Fruit fly (Drosophila melanogaster) whole organism, embryonic: Measurements from ENCODE around the gene Ccz1.

Source experiments
- BEAF-32 ChIP-seq: fragments of 200-800 bp; sonication (Bioruptor generic); optimal IDR thresholded peaks from 3 replicates; lab custom pipeline; 2017; ENCODE audit warnings: missing biosample characterization, missing genetic modification characterization, mild to moderate bottlenecking, moderate library complexity, missing genetic modification reagents
- CG10274 ChIP-seq: fragments of 200-800 bp; sonication (Bioruptor generic); optimal IDR thresholded peaks from 3 replicates; lab custom pipeline; 2017; ENCODE audit warnings: missing biosample characterization, mild to moderate bottlenecking, missing genetic modification characterization
- CG10565 ChIP-seq: fragments of 200-800 bp; sonication (Bioruptor generic); optimal IDR thresholded peaks from 3 replicates; lab custom pipeline; 2016; ENCODE audit warnings: missing biosample characterization, mild to moderate bottlenecking, missing genetic modification characterization
- CG11456 ChIP-seq: fragments of 200-800 bp; sonication (Bioruptor generic); IDR thresholded peaks from 3 replicates; pipeline ENCODE4 v1.3.6; 2022; ENCODE audit warnings: missing biosample characterization, missing genetic modification characterization
- CG11696 ChIP-seq: fragments of 200-800 bp; sonication (Bioruptor generic); IDR thresholded peaks from 2 replicates; pipeline ENCODE4 v1.3.6; 2022; ENCODE audit warnings: missing biosample characterization, missing genetic modification characterization
- CG12155 ChIP-seq: fragments of 200-800 bp; sonication (Bioruptor generic); optimal IDR thresholded peaks from 3 replicates; lab custom pipeline; 2016; ENCODE audit warnings: missing biosample characterization, missing genetic modification characterization
- CG13287 ChIP-seq: fragments of 200-800 bp; sonication (Bioruptor generic); IDR thresholded peaks from 2 replicates; pipeline ENCODE4 v1.3.6; 2022; ENCODE audit warnings: missing biosample characterization, missing genetic modification characterization; ENCODE audit not compliant: partially characterized antibody
- CG13894 ChIP-seq: fragments of 200-800 bp; sonication (Bioruptor generic); optimal IDR thresholded peaks from 3 replicates; lab custom pipeline; 2018; ENCODE audit warnings: missing biosample characterization, mild to moderate bottlenecking, missing genetic modification characterization, moderate library complexity
- CG14050 ChIP-seq: fragments of 200-800 bp; sonication (Bioruptor generic); IDR thresholded peaks from 3 replicates; pipeline ENCODE4 v1.3.6; 2022; ENCODE audit warnings: missing biosample characterization, missing genetic modification characterization
- CG1529 ChIP-seq: fragments of 200-800 bp; sonication (Bioruptor generic); optimal IDR thresholded peaks from 3 replicates; lab custom pipeline; 2018; ENCODE audit warnings: missing biosample characterization, missing genetic modification characterization
- CG15514 ChIP-seq: fragments of 200-800 bp; sonication (Bioruptor generic); optimal IDR thresholded peaks from 3 replicates; lab custom pipeline; 2017; ENCODE audit warnings: missing biosample characterization, missing genetic modification characterization, mild to moderate bottlenecking, moderate library complexity, missing genetic modification reagents
- CG16863 ChIP-seq: fragments of 200-800 bp; sonication (Bioruptor generic); optimal IDR thresholded peaks from 3 replicates; lab custom pipeline; 2016; ENCODE audit warnings: missing biosample characterization, missing genetic modification characterization
- CG2199 ChIP-seq: fragments of 200-800 bp; sonication (Bioruptor generic); IDR thresholded peaks from 3 replicates; pipeline ENCODE4 v1.3.6; 2022; ENCODE audit warnings: missing biosample characterization, missing genetic modification characterization
- CG2202 ChIP-seq: fragments of 200-800 bp; sonication (Bioruptor generic); optimal IDR thresholded peaks from 2 replicates; lab custom pipeline; 2018; ENCODE audit warnings: missing biosample characterization, mild to moderate bottlenecking, missing genetic modification characterization
- CG3065 ChIP-seq: fragments of 200-800 bp; sonication (Bioruptor generic); optimal IDR thresholded peaks from 2 replicates; lab custom pipeline; 2016; ENCODE audit warnings: missing biosample characterization, missing genetic modification characterization
- CG32772 ChIP-seq: fragments of 200-800 bp; sonication (Bioruptor generic); IDR thresholded peaks from 2 replicates; pipeline ENCODE4 v1.3.6; 2022; ENCODE audit warnings: missing biosample characterization, missing genetic modification characterization
- CG34376 ChIP-seq: fragments of 200-800 bp; sonication (Bioruptor generic); optimal IDR thresholded peaks from 2 replicates; lab custom pipeline; 2018; ENCODE audit warnings: missing biosample characterization, mild to moderate bottlenecking, missing genetic modification characterization
- CG6254 ChIP-seq: fragments of 200-800 bp; sonication (Bioruptor generic); optimal IDR thresholded peaks from 3 replicates; lab custom pipeline; 2017; ENCODE audit warnings: mild to moderate bottlenecking, missing biosample characterization, missing genetic modification reagents, missing genetic modification characterization
- CG6765 ChIP-seq: fragments of 200-800 bp; sonication (Bioruptor generic); optimal IDR thresholded peaks from 3 replicates; lab custom pipeline; 2017; ENCODE audit warnings: missing biosample characterization, mild to moderate bottlenecking, missing genetic modification characterization
- CG6854 ChIP-seq: fragments of 200-800 bp; sonication (Bioruptor generic); optimal IDR thresholded peaks from 3 replicates; lab custom pipeline; 2017; ENCODE audit warnings: missing biosample characterization, mild to moderate bottlenecking, missing genetic modification characterization
- CG8944 ChIP-seq: fragments of 200-800 bp; sonication (Bioruptor generic); optimal IDR thresholded peaks from 3 replicates; lab custom pipeline; 2016; ENCODE audit warnings: missing biosample characterization, missing genetic modification characterization
- D ChIP-seq, 2 experiments: fragments of 200-800 bp in 1 of 2; fragments of >200 bp in 1 of 2; sonication (Bioruptor generic) in 1 of 2; optimal IDR thresholded peaks; 2 replicates in 1 of 2; 3 replicates in 1 of 2; lab custom pipeline; 2017; ENCODE audit warnings: mild to moderate bottlenecking in 1 of 2, missing biosample characterization in 1 of 2, missing genetic modification characterization in 1 of 2, missing genetic modification reagents in 1 of 2
- Dip2 ChIP-seq: fragments of 200-800 bp; sonication (Bioruptor generic); IDR thresholded peaks from 2 replicates; pipeline ENCODE4 v1.3.6; 2022; ENCODE audit warnings: missing biosample characterization, missing genetic modification characterization
- Dref ChIP-seq: fragments of 200-800 bp; sonication (Bioruptor generic); IDR thresholded peaks from 2 replicates; pipeline ENCODE4 v1.3.6; 2022; ENCODE audit warnings: missing biosample characterization, missing genetic modification characterization
- HmgD ChIP-seq: fragments of 200-800 bp; sonication (Bioruptor generic); optimal IDR thresholded peaks from 3 replicates; lab custom pipeline; 2016; ENCODE audit warnings: missing biosample characterization, missing genetic modification characterization
- Hmr ChIP-seq: fragments of 200-800 bp; sonication (Bioruptor generic); optimal IDR thresholded peaks from 3 replicates; lab custom pipeline; 2017; ENCODE audit warnings: mild to moderate bottlenecking, missing biosample characterization, missing genetic modification reagents, missing genetic modification characterization
- Lim3 ChIP-seq: fragments of 200-800 bp; sonication (Bioruptor generic); IDR thresholded peaks from 2 replicates; pipeline ENCODE4 v1.3.6; 2022; ENCODE audit warnings: missing biosample characterization, missing genetic modification characterization
- NK7.1 ChIP-seq: fragments of 200-800 bp; sonication (Bioruptor generic); optimal IDR thresholded peaks from 3 replicates; lab custom pipeline; 2016; ENCODE audit warnings: missing biosample characterization, missing genetic modification characterization
- Neu2 ChIP-seq: fragments of 200-800 bp; sonication (Bioruptor generic); optimal IDR thresholded peaks from 3 replicates; lab custom pipeline; 2016; ENCODE audit warnings: missing biosample characterization, missing genetic modification characterization, borderline replicate concordance
- NfI ChIP-seq: fragments of 200-800 bp; sonication (Bioruptor generic); optimal IDR thresholded peaks from 3 replicates; lab custom pipeline; 2018; ENCODE audit warnings: missing biosample characterization, mild to moderate bottlenecking, missing genetic modification characterization, moderate library complexity
- Rx ChIP-seq: fragments of 200-800 bp; sonication (Bioruptor generic); IDR thresholded peaks from 2 replicates; pipeline ENCODE4 v1.3.6; 2022; ENCODE audit warnings: missing biosample characterization, missing genetic modification characterization
- Usf ChIP-seq: fragments of 200-800 bp; sonication (Bioruptor generic); optimal IDR thresholded peaks from 2 replicates; lab custom pipeline; 2017; ENCODE audit warnings: missing genotype, missing biosample characterization, missing genetic modification characterization
- YL-1 ChIP-seq: fragments of 200-800 bp; sonication (Bioruptor generic); optimal IDR thresholded peaks from 3 replicates; lab custom pipeline; 2017; ENCODE audit warnings: missing biosample characterization, mild to moderate bottlenecking, missing genetic modification characterization
- cato ChIP-seq: fragments of 200-800 bp; sonication (Bioruptor generic); optimal IDR thresholded peaks from 2 replicates; lab custom pipeline; 2016; ENCODE audit warnings: missing biosample characterization, missing genetic modification characterization, borderline replicate concordance
- chm ChIP-seq: fragments of 200-800 bp; sonication (Bioruptor generic); IDR thresholded peaks from 2 replicates; pipeline ENCODE4 v1.3.6; 2022; ENCODE audit warnings: missing biosample characterization, missing genetic modification characterization
- dati ChIP-seq: fragments of 200-800 bp; sonication (Bioruptor generic); IDR thresholded peaks from 2 replicates; pipeline ENCODE4 v1.3.6; 2022; ENCODE audit warnings: missing biosample characterization, missing genetic modification characterization
- fd3F ChIP-seq: fragments of 200-800 bp; sonication (Bioruptor generic); optimal IDR thresholded peaks from 2 replicates; lab custom pipeline; 2018; ENCODE audit warnings: missing biosample characterization, mild to moderate bottlenecking, missing genetic modification characterization, moderate library complexity
- gt ChIP-seq: fragments of 200-800 bp; sonication (Bioruptor generic); IDR thresholded peaks from 2 replicates; pipeline ENCODE4 v1.3.6; 2022; ENCODE audit warnings: missing biosample characterization, missing genetic modification characterization
- hb ChIP-seq: fragments of 200-800 bp; sonication (Bioruptor generic); IDR thresholded peaks from 3 replicates; pipeline ENCODE4 v1.3.6; 2022; ENCODE audit warnings: missing biosample characterization, missing genetic modification characterization; ENCODE audit not compliant: partially characterized antibody
- klu ChIP-seq: fragments of 200-800 bp; sonication (Bioruptor generic); IDR thresholded peaks from 2 replicates; pipeline ENCODE4 v1.3.6; 2022; ENCODE audit warnings: missing biosample characterization, missing genetic modification characterization
- oc ChIP-seq: fragments of 200-800 bp; sonication (Bioruptor generic); optimal IDR thresholded peaks from 2 replicates; lab custom pipeline; 2018; ENCODE audit warnings: missing biosample characterization, mild to moderate bottlenecking, missing genetic modification characterization, moderate library complexity
- odd ChIP-seq: fragments of 200-800 bp; sonication (Bioruptor generic); optimal IDR thresholded peaks from 2 replicates; lab custom pipeline; 2017; ENCODE audit warnings: missing biosample characterization, mild to moderate bottlenecking, missing genetic modification characterization
- pnt ChIP-seq: fragments of 200-800 bp; sonication (Bioruptor generic); optimal IDR thresholded peaks from 3 replicates; lab custom pipeline; 2016; ENCODE audit warnings: missing biosample characterization, missing genetic modification characterization
- psq ChIP-seq: fragments of 200-800 bp; sonication (Bioruptor generic); optimal IDR thresholded peaks from 2 replicates; lab custom pipeline; 2017; ENCODE audit warnings: missing biosample characterization, missing genetic modification characterization
- run ChIP-seq: fragments of 200-800 bp; sonication (Bioruptor generic); optimal IDR thresholded peaks from 3 replicates; lab custom pipeline; 2018; ENCODE audit warnings: missing biosample characterization, mild to moderate bottlenecking, missing genetic modification characterization
- sens ChIP-seq: fragments of 200-800 bp; sonication (Bioruptor generic); peaks from one replicate; lab custom pipeline; 2016; ENCODE audit warnings: missing biosample characterization, missing genetic modification characterization
- slp2 ChIP-seq: fragments of 200-800 bp; sonication (Bioruptor generic); optimal IDR thresholded peaks from 2 replicates; lab custom pipeline; 2016; ENCODE audit warnings: missing biosample characterization, missing genetic modification characterization
- stwl ChIP-seq: fragments of 200-800 bp; sonication (Bioruptor generic); optimal IDR thresholded peaks from 3 replicates; lab custom pipeline; 2018; ENCODE audit warnings: missing biosample characterization, mild to moderate bottlenecking, missing genetic modification characterization, moderate library complexity
- tup ChIP-seq: fragments of 200-800 bp; sonication (Bioruptor generic); optimal IDR thresholded peaks from 2 replicates; lab custom pipeline; 2016; ENCODE audit warnings: missing biosample characterization, mild to moderate bottlenecking, missing genetic modification characterization, moderate library complexity
- tx ChIP-seq: fragments of 200-800 bp; sonication (Bioruptor generic); optimal IDR thresholded peaks from 2 replicates; lab custom pipeline; 2016; ENCODE audit warnings: missing biosample characterization, missing genetic modification characterization
- usp ChIP-seq: fragments of >200 bp; optimal IDR thresholded peaks from 2 replicates; lab custom pipeline; 2017; ENCODE audit warnings: missing biosample characterization, missing genetic modification characterization

Ccz1 gene

DNA sequence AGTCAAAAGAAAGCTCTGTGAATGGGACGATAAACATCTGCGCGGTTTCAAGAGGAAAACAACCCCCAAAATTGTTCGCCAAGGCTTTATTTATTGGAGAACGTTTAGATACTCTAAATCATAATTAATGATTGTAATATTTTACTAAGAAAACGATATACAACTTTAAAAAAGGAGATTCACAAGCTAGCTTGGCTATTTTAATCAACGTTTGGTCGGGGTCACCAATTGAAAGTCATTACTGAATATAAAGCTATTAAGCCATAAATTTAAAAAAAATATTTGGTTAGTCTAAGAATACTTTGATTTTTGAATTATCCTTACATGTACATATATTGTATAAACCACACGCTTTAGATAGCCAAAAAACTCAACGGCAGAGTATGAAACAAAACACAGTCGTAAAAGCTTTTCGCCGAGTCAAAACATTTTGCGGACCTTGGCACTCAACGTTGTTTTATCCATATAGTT, 6.8 kb downstream of the Ccz1 start, which contains the start of gene Fie (continued):
- TF ChIP-seq CG2199 (GFP tag; lab: Robert Waterston, UW) (no peak), slp2 (GFP tag; lab: Kevin White, UChicago) (no peak), hb (no peak), sens (GFP tag; lab: Kevin White, UChicago) (peak; percentile 85), chm (no peak; the same call in 1 of the 2 replicates), tx (peak; percentile 3), stwl (tag; lab: Kevin White, UChicago) (no peak), pnt (no peak), run (tag; lab: Kevin White, UChicago) (peak; percentile 22), CG34376 (GFP tag; lab: Kevin White, UChicago) (peak; percentile 37), oc (tag; lab: Kevin White, UChicago) (no peak), Hmr (GFP tag; lab: Kevin White, UChicago) (peak; percentile 84), CG16863 (GFP tag; lab: Kevin White, UChicago) (peak; percentile 13), CG1529 (GFP tag; lab: Kevin White, UChicago) (peak; percentile 47), Dref (GFP tag; lab: Robert Waterston, UW) (no peak), NfI (peak; percentile 68), CG11696 (GFP tag; lab: Robert Waterston, UW) (no peak), CG13287 (GFP tag; lab: Robert Waterston, UW) (no peak), CG11456 (GFP tag; lab: Robert Waterston, UW) (no peak), CG12155 (GFP tag; lab: Kevin White, UChicago) (peak; percentile 45), CG6854 (GFP tag; lab: Kevin White, UChicago) (peak; percentile 70), klu (no peak), NK7.1 (GFP tag; lab: Kevin White, UChicago) (no peak), YL-1 (no peak), CG2202 (no peak), Dip2 (GFP tag; lab: Robert Waterston, UW) (no peak), CG14050 (GFP tag; lab: Robert Waterston, UW) (peak; percentile 22; the same call in 1 of the 3 replicates), usp (GFP tag; lab: Kevin White, UChicago) (no peak), Lim3 (GFP tag; lab: Robert Waterston, UW) (no peak), CG6254 (GFP tag; lab: Kevin White, UChicago) (no peak), psq (no peak), CG15514 (GFP tag; lab: Kevin White, UChicago) (peak; percentile 53), CG8944 (GFP tag; lab: Kevin White, UChicago) (no peak), Rx (GFP tag; lab: Robert Waterston, UW) (no peak), CG6765 (GFP tag; lab: Kevin White, UChicago) (peak; percentile 53), tup (GFP tag; lab: Kevin White, UChicago) (no peak), HmgD (GFP tag; lab: Kevin White, UChicago) (no peak), CG10274 (GFP tag; lab: Kevin White, UChicago) (no peak), CG13894 (tag; lab: Kevin White, UChicago) (peak; percentile 48), Usf (peak; percentile 40), dati (GFP tag; lab: Robert Waterston, UW) (no peak), odd (GFP tag; lab: Kevin White, UChicago) (peak; percentile 76), CG3065 (GFP tag; lab: Kevin White, UChicago) (no peak), cato (GFP tag; lab: Kevin White, UChicago) (peak; percentile 28), Neu2 (GFP tag; lab: Kevin White, UChicago) (no peak), fd3F (GFP tag; lab: Kevin White, UChicago) (peak; percentile 57), BEAF-32 (GFP tag; lab: Kevin White, UChicago) (no peak), CG10565 (GFP tag; lab: Kevin White, UChicago) (no peak), CG32772 (GFP tag; lab: Robert Waterston, UW) (no peak), gt (GFP tag; lab: Robert Waterston, UW) (no peak), D (optimal IDR thresholded peaks at IDR 0.05; lab: Kevin White, UChicago) (no peak), D (GFP tag; optimal IDR thresholded peaks at IDR 0.05; lab: Kevin White, UChicago) (peak; percentile 35)
